Worm (Caenorhabditis elegans): ENCODE data around the gene vps-54.

The vps-54 gene

DNA sequence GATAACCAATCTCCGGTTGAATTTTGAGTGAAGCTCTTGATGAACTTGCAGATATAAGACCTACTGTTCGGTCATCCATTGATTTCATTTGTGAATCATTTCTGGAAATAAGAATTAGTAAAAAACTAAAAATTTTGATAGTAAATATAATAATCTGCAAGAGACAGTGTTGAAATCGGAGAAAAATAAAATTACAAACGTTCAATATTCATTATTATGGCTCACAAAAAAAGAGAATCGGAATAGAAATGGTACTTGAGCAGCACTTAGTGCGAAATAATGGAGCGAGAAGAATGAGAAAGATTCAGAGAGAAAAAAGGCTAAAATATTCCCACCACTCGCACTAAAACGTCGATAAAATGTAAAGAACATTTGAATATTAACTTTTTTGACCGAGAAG is at the start of gene vps-54:
vps-54 (minus strand) TSS at position 101 of the 400 bp plus-strand sequence.
- TF ChIP-seq T22C8.4 (GFP tag; IDR thresholded peaks at IDR 0.05) (no peak), ztf-29 (GFP tag; IDR thresholded peaks at IDR 0.05) (no peak), ref-1 (GFP tag; conservative IDR thresholded peaks at IDR 0.05) (no peak), ztf-23 (GFP tag; IDR thresholded peaks at IDR 0.05) (no peak), cog-1 (tag; optimal IDR thresholded peaks at IDR 0.05) (no peak), flt-1 (GFP tag; IDR thresholded peaks at IDR 0.05) (no peak)

ce11 chrV:10615496-10615895 is 39.3 kb upstream of the vps-54 start, which contains the start of gene H09F14.1:
Gene H09F14.1 (minus strand): TSS chrV:10615596.
- TF ChIP-seq tab-1 (GFP tag; IDR thresholded peaks at IDR 0.05): no peak
- TF ChIP-seq med-1 (GFP tag; optimal IDR thresholded peaks at IDR 0.05; ENCODE audit: insufficient read depth): no peak
- no peak for TF ChIP-seq ref-1 (GFP tag; conservative IDR thresholded peaks at IDR 0.05)
- TF ChIP-seq flt-1 (GFP tag; IDR thresholded peaks at IDR 0.05): no peak
- no peak for TF ChIP-seq ztf-23 (GFP tag; IDR thresholded peaks at IDR 0.05)
- TF ChIP-seq ztf-29 (GFP tag; IDR thresholded peaks at IDR 0.05): no peak
- no peak for TF ChIP-seq cog-1 (tag; optimal IDR thresholded peaks at IDR 0.05)
- no peak for TF ChIP-seq T22C8.4 (GFP tag; IDR thresholded peaks at IDR 0.05)
- TF ChIP-seq klf-2 (GFP tag; conservative IDR thresholded peaks at IDR 0.05): no peak

DNA sequence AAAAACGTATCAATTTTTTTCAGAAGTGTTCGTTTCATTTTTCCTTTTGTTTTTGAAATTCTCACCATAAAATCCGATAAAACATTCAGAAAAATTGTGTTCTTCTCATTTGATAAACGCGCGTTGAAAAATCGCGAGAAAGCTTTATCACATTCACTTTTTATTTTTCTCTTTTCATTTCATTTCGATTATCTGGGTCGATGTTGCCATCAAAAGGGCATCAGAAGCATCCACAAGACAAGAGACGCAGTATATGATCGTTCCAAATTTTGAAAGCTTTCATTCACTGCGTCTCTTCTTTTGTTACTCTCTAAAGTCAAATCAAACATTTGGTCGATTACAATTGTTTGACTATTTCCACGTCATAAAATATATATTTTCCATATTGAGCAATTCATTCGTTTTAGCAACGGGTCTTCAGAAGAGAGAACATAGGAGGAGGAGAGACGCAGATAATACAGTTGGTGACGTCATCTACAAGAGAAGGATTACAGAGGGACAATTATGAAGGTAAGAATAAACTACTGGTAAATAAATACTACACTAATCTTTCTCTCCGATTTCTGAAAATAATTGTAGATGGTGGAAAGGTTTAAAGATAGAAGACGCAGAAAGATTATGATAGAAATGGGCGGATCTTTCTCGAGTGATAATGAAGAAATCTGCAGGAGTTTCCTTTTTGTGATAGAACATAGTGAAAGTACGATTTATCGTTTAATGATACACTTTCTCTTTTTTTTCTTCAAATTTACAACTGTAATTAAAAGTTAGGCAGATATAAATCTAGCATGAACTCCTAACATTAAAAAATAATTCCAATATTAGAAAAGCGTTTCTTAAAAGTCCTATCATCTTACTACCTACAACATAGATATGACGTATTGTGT is 26.1 kb upstream of the vps-54 start, which contains the start of gene H27A22.1:
H27A22.1 (plus strand) TSS at position 505 of the 887 bp plus-strand sequence.
- TF ChIP-seq T22C8.4 (GFP tag; IDR thresholded peaks at IDR 0.05) (no peak), ztf-23 (GFP tag; IDR thresholded peaks at IDR 0.05) (no peak)

- TF ChIP-seq ztf-23 (GFP tag; IDR thresholded peaks at IDR 0.05) (no peak), flt-1 (GFP tag; IDR thresholded peaks at IDR 0.05) (no peak), ref-1 (GFP tag; conservative IDR thresholded peaks at IDR 0.05) (no peak), T22C8.4 (GFP tag; IDR thresholded peaks at IDR 0.05) (no peak), ztf-29 (GFP tag; IDR thresholded peaks at IDR 0.05) (no peak), cog-1 (tag; optimal IDR thresholded peaks at IDR 0.05) (no peak), tab-1 (GFP tag; IDR thresholded peaks at IDR 0.05) (no peak), klf-2 (GFP tag; conservative IDR thresholded peaks at IDR 0.05) (no peak), med-1 (GFP tag; optimal IDR thresholded peaks at IDR 0.05; ENCODE audit: insufficient read depth) (no peak)
Observed at ce11 chrV:10598670-10599154, 22.5 kb upstream of the vps-54 start, which contains the start of gene scpl-4. Gene scpl-4 (plus strand): TSS chrV:10599104.

ce11 chrV:10597234-10597633 is 21.0 kb upstream of the vps-54 start, which contains the start of gene T21C9.13:
Gene T21C9.13 (plus strand): TSS chrV:10597266.
- TF ChIP-seq tab-1 (GFP tag; IDR thresholded peaks at IDR 0.05) (no peak), flt-1 (GFP tag; IDR thresholded peaks at IDR 0.05) (no peak), ref-1 (GFP tag; conservative IDR thresholded peaks at IDR 0.05) (no peak), ztf-29 (GFP tag; IDR thresholded peaks at IDR 0.05) (no peak)

ce11 chrV:10594810-10595209 is 18.6 kb upstream of the vps-54 start, which contains the start of gene T21C9.11:
Gene T21C9.11 (minus strand): TSS chrV:10594910.
- TF ChIP-seq flt-1 (GFP tag; IDR thresholded peaks at IDR 0.05): no peak
- TF ChIP-seq ref-1 (GFP tag; conservative IDR thresholded peaks at IDR 0.05): no peak
- no peak for TF ChIP-seq ztf-23 (GFP tag; IDR thresholded peaks at IDR 0.05)
- no peak for TF ChIP-seq med-1 (GFP tag; optimal IDR thresholded peaks at IDR 0.05; ENCODE audit: insufficient read depth)
- no peak for TF ChIP-seq T22C8.4 (GFP tag; IDR thresholded peaks at IDR 0.05)

ce11 chrV:10592479-10592878 is 16.3 kb upstream of the vps-54 start, which contains the start of gene T21C9.9:
Gene T21C9.9 (minus strand): TSS chrV:10592579.
- TF ChIP-seq T22C8.4 (GFP tag; IDR thresholded peaks at IDR 0.05): no peak
- TF ChIP-seq tab-1 (GFP tag; IDR thresholded peaks at IDR 0.05): no peak
- no peak for TF ChIP-seq ztf-23 (GFP tag; IDR thresholded peaks at IDR 0.05)
- TF ChIP-seq cog-1 (tag; optimal IDR thresholded peaks at IDR 0.05): no peak
- TF ChIP-seq klf-2 (GFP tag; conservative IDR thresholded peaks at IDR 0.05): no peak
- no peak for TF ChIP-seq flt-1 (GFP tag; IDR thresholded peaks at IDR 0.05)
- TF ChIP-seq ref-1 (GFP tag; conservative IDR thresholded peaks at IDR 0.05): no peak
- no peak for TF ChIP-seq ztf-29 (GFP tag; IDR thresholded peaks at IDR 0.05)
- TF ChIP-seq med-1 (GFP tag; optimal IDR thresholded peaks at IDR 0.05; ENCODE audit: insufficient read depth): no peak

- TF ChIP-seq tab-1 (GFP tag; IDR thresholded peaks at IDR 0.05): no peak
- no peak for TF ChIP-seq flt-1 (GFP tag; IDR thresholded peaks at IDR 0.05)
- TF ChIP-seq ref-1 (GFP tag; conservative IDR thresholded peaks at IDR 0.05): no peak
- no peak for TF ChIP-seq klf-2 (GFP tag; conservative IDR thresholded peaks at IDR 0.05)
- no peak for TF ChIP-seq ztf-23 (GFP tag; IDR thresholded peaks at IDR 0.05)
Observed at ce11 chrV:10589774-10590528, 13.7 kb upstream of the vps-54 start, which contains the start of gene ttr-23. Gene ttr-23 (minus strand): TSS chrV:10589860.

- TF ChIP-seq cog-1 (tag; optimal IDR thresholded peaks at IDR 0.05) (no peak), med-1 (GFP tag; optimal IDR thresholded peaks at IDR 0.05; ENCODE audit: insufficient read depth) (no peak), flt-1 (GFP tag; IDR thresholded peaks at IDR 0.05) (no peak), ref-1 (GFP tag; conservative IDR thresholded peaks at IDR 0.05) (no peak), T22C8.4 (GFP tag; IDR thresholded peaks at IDR 0.05) (no peak), ztf-29 (GFP tag; IDR thresholded peaks at IDR 0.05) (no peak), ztf-23 (GFP tag; IDR thresholded peaks at IDR 0.05) (no peak), klf-2 (GFP tag; conservative IDR thresholded peaks at IDR 0.05) (no peak), tab-1 (GFP tag; IDR thresholded peaks at IDR 0.05) (no peak)
Observed at ce11 chrV:10588694-10589093, 12.5 kb upstream of the vps-54 start, which contains the start of gene srg-32. Gene srg-32 (minus strand): TSS chrV:10588794.

Data from whole organism, midembryonic.